Fruit fly (Drosophila melanogaster): ENCODE data around the gene CG6149.
A peak's percentile ranks its signal among the peaks of the same experiment; 100 is the strongest.

CG6149 gene

dm6 chr3L:11435376-11435775 is at the start of gene CG6149:
CG6149 (minus strand) TSS chr3L:11435476.
- TF ChIP-seq CG17801 (GFP tag; optimal IDR thresholded peaks at IDR 0.05; ENCODE audit: partially characterized antibody): no peak

- no peak for TF ChIP-seq CG17801 (GFP tag; optimal IDR thresholded peaks at IDR 0.05; ENCODE audit: partially characterized antibody)
Measured at dm6 chr3L:11484483-11484882, 49.2 kb upstream of the CG6149 start.

- TF ChIP-seq CG17801 (GFP tag; optimal IDR thresholded peaks at IDR 0.05; ENCODE audit: partially characterized antibody): no peak
Measured at dm6 chr3L:11483135-11483534, 47.9 kb upstream of the CG6149 start.

dm6 chr3L:11480304-11480703 is 45.0 kb upstream of the CG6149 start:
- no peak for TF ChIP-seq CG17801 (GFP tag; optimal IDR thresholded peaks at IDR 0.05; ENCODE audit: partially characterized antibody)

- TF ChIP-seq CG17801 (GFP tag; optimal IDR thresholded peaks at IDR 0.05; ENCODE audit: partially characterized antibody): no peak
Measured at dm6 chr3L:11474658-11475057, 39.4 kb upstream of the CG6149 start, which contains the start of gene Vha16-2. Vha16-2 (plus strand) TSS chr3L:11474958.

dm6 chr3L:11472991-11473390 is 37.7 kb upstream of the CG6149 start, which contains the start of gene Vha16-3:
Vha16-3 (plus strand) TSS chr3L:11473291.
- TF ChIP-seq CG17801 (GFP tag; optimal IDR thresholded peaks at IDR 0.05; ENCODE audit: partially characterized antibody): no peak

dm6 chr3L:11472388-11472787 is 37.1 kb upstream of the CG6149 start:
- TF ChIP-seq CG17801 (GFP tag; optimal IDR thresholded peaks at IDR 0.05; ENCODE audit: partially characterized antibody): no peak

dm6 chr3L:11466985-11467384 is 31.7 kb upstream of the CG6149 start:
- TF ChIP-seq CG17801 (GFP tag; optimal IDR thresholded peaks at IDR 0.05; ENCODE audit: partially characterized antibody): no peak

- no peak for TF ChIP-seq CG17801 (GFP tag; optimal IDR thresholded peaks at IDR 0.05; ENCODE audit: partially characterized antibody)
Measured at dm6 chr3L:11465371-11465914, 30.2 kb upstream of the CG6149 start, which contains the start of gene Fum3. Fum3 (minus strand) TSS chr3L:11465864.

- TF ChIP-seq CG17801 (GFP tag; optimal IDR thresholded peaks at IDR 0.05; ENCODE audit: partially characterized antibody): no peak
Measured at dm6 chr3L:11458370-11458769, 23.1 kb upstream of the CG6149 start, which contains the start of the genes CG12289 and CG7551. CG12289 (minus strand) TSS chr3L:11458470. CG7551 (plus strand) TSS chr3L:11458490.

dm6 chr3L:11454461-11454860 is 19.2 kb upstream of the CG6149 start:
- no peak for TF ChIP-seq CG17801 (GFP tag; optimal IDR thresholded peaks at IDR 0.05; ENCODE audit: partially characterized antibody)

dm6 chr3L:11450535-11450934 is 15.3 kb upstream of the CG6149 start:
- no peak for TF ChIP-seq CG17801 (GFP tag; optimal IDR thresholded peaks at IDR 0.05; ENCODE audit: partially characterized antibody)

- TF ChIP-seq CG17801 (GFP tag; optimal IDR thresholded peaks at IDR 0.05; ENCODE audit: partially characterized antibody): no peak
Measured at dm6 chr3L:11448935-11449334, 13.7 kb upstream of the CG6149 start.

dm6 chr3L:11448349-11448748 is 13.1 kb upstream of the CG6149 start:
- TF ChIP-seq CG17801 (GFP tag; optimal IDR thresholded peaks at IDR 0.05; ENCODE audit: partially characterized antibody): no peak

- peak; percentile 19 for TF ChIP-seq CG17801 (GFP tag; optimal IDR thresholded peaks at IDR 0.05; ENCODE audit: partially characterized antibody)
Measured at dm6 chr3L:11447022-11447728, 11.9 kb upstream of the CG6149 start.

- TF ChIP-seq CG17801 (GFP tag; optimal IDR thresholded peaks at IDR 0.05; ENCODE audit: partially characterized antibody): no peak
Measured at dm6 chr3L:11444861-11445260, 9.6 kb upstream of the CG6149 start, which contains the start of gene CG7557. CG7557 (plus strand) TSS chr3L:11445161.

All from ovary, adult (tissue).